Worm (Caenorhabditis elegans) whole organism, L4 larva: ENCODE results near the gene Y40H7A.4.

Source experiments
- F44E2.7 ChIP-seq: fragments of 200-800 bp; sonication (Bioruptor generic); IDR thresholded peaks from 2 replicates; pipeline ENCODE4 v2.1.2; 2022; ENCODE audit warnings: missing genetic modification characterization, missing compliant biosample characterization
- F49E8.2 ChIP-seq: sonication (generic microtip); optimal IDR thresholded peaks from 2 replicates; lab custom pipeline; 2016; ENCODE audit warnings: missing compliant biosample characterization, mild to moderate bottlenecking, missing genetic modification characterization, borderline replicate concordance
- ama-1 ChIP-seq: fragments of 150-350 bp; optimal IDR thresholded peaks from 2 replicates; lab custom pipeline; 2014; ENCODE audit warnings: inconsistent platforms, mixed read lengths
- arid-1 ChIP-seq: fragments of 200-800 bp; sonication (Bioruptor generic); conservative IDR thresholded peaks from 2 replicates; pipeline ENCODE4 v1.3.6; 2022; ENCODE audit warnings: missing genetic modification reagents, missing genetic modification characterization, missing compliant biosample characterization
- hlh-30 ChIP-seq: sonication (generic microtip); optimal IDR thresholded peaks from 2 replicates; lab custom pipeline; 2017; ENCODE audit warnings: antibody characterized with exemption, mild to moderate bottlenecking, missing genetic modification characterization, missing compliant biosample characterization; ENCODE audit not compliant: insufficient read depth
- lin-13 ChIP-seq: fragments of 150-350 bp; optimal IDR thresholded peaks from 2 replicates; lab custom pipeline; 2014; ENCODE audit warnings: missing biosample characterization, missing genetic modification reagents, missing genetic modification characterization
- lsy-2 ChIP-seq, 2 experiments: fragments of 150-350 bp in 1 of 2; sonication (generic microtip) in 1 of 2; optimal IDR thresholded peaks; 2 replicates each; lab custom pipeline; 2014 to 2017; ENCODE audit warnings: missing biosample characterization in 2 of 2, missing genetic modification characterization in 2 of 2

ce11 chrIV:15140832-15141231, 34.5 kb downstream of the Y40H7A.4 start, which contains the start of gene srg-51:
- no peak for TF ChIP-seq hlh-30 (tag; lab: Kevin White, UChicago)
- no peak for TF ChIP-seq lsy-2 (tag; optimal IDR thresholded peaks at IDR 0.05; lab: Kevin White, UChicago)
- no peak for TF ChIP-seq F44E2.7 (GFP tag; lab: Robert Waterston, UW)
- no peak for TF ChIP-seq lin-13
- no peak for TF ChIP-seq ama-1 (lab: Kevin White, UChicago)
- no peak for TF ChIP-seq F49E8.2
- TF ChIP-seq arid-1: no peak
